ENCODE assay signal across 2 fruit fly cellular contexts in genomic region chrX:21375595-21376047, dm6.
TF ChIP-seq lines count a peak whose summit lies in the region.

No protein-coding gene starts in this region.

TF ChIP-seq in whole organism, embryonic, 481 proteins besides CTCF, POLR2A, EP300 and RAD21 (continued from another document and continues in another):
- TF ChIP-seq vnd (GFP tag; IDR thresholded peaks at IDR 0.05; lab: Robert Waterston, UW; ENCODE audit: partially characterized antibody) (no peak), D (optimal IDR thresholded peaks at IDR 0.05; lab: Kevin White, UChicago) (no peak), D (GFP tag; optimal IDR thresholded peaks at IDR 0.05; lab: Kevin White, UChicago) (no peak), CG10431 (GFP tag; optimal IDR thresholded peaks at IDR 0.05; lab: Kevin White, UChicago) (no peak), CG3065 (GFP tag; optimal IDR thresholded peaks at IDR 0.05; lab: Kevin White, UChicago) (no peak), Oaz (GFP tag; IDR thresholded peaks at IDR 0.05; lab: Robert Waterston, UW) (no peak), CG17359 (tag; optimal IDR thresholded peaks at IDR 0.05; lab: Kevin White, UChicago) (peak; percentile 41), Dp (GFP tag; optimal IDR thresholded peaks at IDR 0.05; lab: Kevin White, UChicago) (no peak), fd102C (GFP tag; optimal IDR thresholded peaks at IDR 0.05; lab: Kevin White, UChicago) (no peak), Atf3 (GFP tag; optimal IDR thresholded peaks at IDR 0.05; lab: Kevin White, UChicago) (no peak), Vsx1 (GFP tag; optimal IDR thresholded peaks at IDR 0.05; lab: Kevin White, UChicago) (no peak), Doc2 (GFP tag; IDR thresholded peaks at IDR 0.05; lab: Robert Waterston, UW) (no peak), pnt (GFP tag; optimal IDR thresholded peaks at IDR 0.05; lab: Kevin White, UChicago) (no peak), trh (GFP tag; optimal IDR thresholded peaks at IDR 0.05; lab: Kevin White, UChicago) (no peak), Dad (GFP tag; optimal IDR thresholded peaks at IDR 0.05; lab: Kevin White, UChicago) (no peak), scrt (GFP tag; optimal IDR thresholded peaks at IDR 0.05; lab: Kevin White, UChicago) (peak; percentile 2), vvl (GFP tag; IDR thresholded peaks at IDR 0.05; lab: Robert Waterston, UW) (peak; percentile 46; the same call in 1 of the 2 replicates), CG3281 (GFP tag; optimal IDR thresholded peaks at IDR 0.05; lab: Kevin White, UChicago) (peak; percentile 61), CG4820 (GFP tag; optimal IDR thresholded peaks at IDR 0.05; lab: Kevin White, UChicago) (no peak), pan (optimal IDR thresholded peaks at IDR 0.05; lab: Kevin White, UChicago) (no peak), pan (GFP tag; optimal IDR thresholded peaks at IDR 0.05 in 1 of 2, IDR thresholded peaks at IDR 0.05 in 1 of 2) (no peak), Ada2b (GFP tag; IDR thresholded peaks at IDR 0.05; lab: Robert Waterston, UW) (no peak), CG32772 (GFP tag; IDR thresholded peaks at IDR 0.05; lab: Robert Waterston, UW) (no peak), CG15696 (tag; optimal IDR thresholded peaks at IDR 0.05; lab: Kevin White, UChicago) (no peak), zen2 (GFP tag; IDR thresholded peaks at IDR 0.05; lab: Robert Waterston, UW; ENCODE audit: partially characterized antibody) (no peak), CG10462 (GFP tag; optimal IDR thresholded peaks at IDR 0.05; lab: Kevin White, UChicago) (no peak), gce (GFP tag; IDR thresholded peaks at IDR 0.05; lab: Robert Waterston, UW) (no peak), CG31388 (GFP tag; optimal IDR thresholded peaks at IDR 0.05; lab: Kevin White, UChicago) (no peak), Myb (GFP tag; optimal IDR thresholded peaks at IDR 0.05; lab: Kevin White, UChicago) (no peak), Atf6 (GFP tag; IDR thresholded peaks at IDR 0.05; lab: Robert Waterston, UW) (no peak), cg (GFP tag; optimal IDR thresholded peaks at IDR 0.05; lab: Kevin White, UChicago) (no peak), CG18764 (GFP tag; optimal IDR thresholded peaks at IDR 0.05; lab: Kevin White, UChicago) (no peak), CG8359 (GFP tag; optimal IDR thresholded peaks at IDR 0.05; lab: Kevin White, UChicago; ENCODE audit: borderline replicate concordance) (no peak), CkIIα-i1 (GFP tag; IDR thresholded peaks at IDR 0.05; lab: Robert Waterston, UW) (no peak), vfl (GFP tag; optimal IDR thresholded peaks at IDR 0.05; lab: Kevin White, UChicago) (no peak), bcd (GFP tag; optimal IDR thresholded peaks at IDR 0.05; lab: Kevin White, UChicago) (peak; percentile 37), CG17829 (tag; optimal IDR thresholded peaks at IDR 0.05; lab: Kevin White, UChicago) (peak; percentile 16), insv (GFP tag; optimal IDR thresholded peaks at IDR 0.05; lab: Kevin White, UChicago) (no peak), CG12769 (tag; optimal IDR thresholded peaks at IDR 0.05; lab: Kevin White, UChicago) (no peak), Dek (tag; optimal IDR thresholded peaks at IDR 0.05; lab: Kevin White, UChicago) (peak; percentile 52), Awh (GFP tag; IDR thresholded peaks at IDR 0.05; lab: Robert Waterston, UW) (no peak), seq (GFP tag; IDR thresholded peaks at IDR 0.05; lab: Robert Waterston, UW) (no peak), Camta (GFP tag; optimal IDR thresholded peaks at IDR 0.05; lab: Kevin White, UChicago) (no peak), lov (optimal IDR thresholded peaks at IDR 0.05; lab: Kevin White, UChicago) (no peak), lov (GFP tag; IDR thresholded peaks at IDR 0.05; lab: Robert Waterston, UW) (no peak), CG16779 (GFP tag; IDR thresholded peaks at IDR 0.05; lab: Robert Waterston, UW) (no peak), CG32767 (GFP tag; IDR thresholded peaks at IDR 0.05; lab: Robert Waterston, UW) (no peak), tap (tag; optimal IDR thresholded peaks at IDR 0.05; lab: Kevin White, UChicago) (peak; percentile 3), crol (GFP tag; IDR thresholded peaks at IDR 0.05; lab: Robert Waterston, UW) (peak; percentile 27; the same call in 1 of the 2 replicates), NC2α (GFP tag; optimal IDR thresholded peaks at IDR 0.05; lab: Kevin White, UChicago) (no peak), row (GFP tag; IDR thresholded peaks at IDR 0.05; lab: Robert Waterston, UW) (peak; percentile 53; the same call in 2 of the 3 replicates), Eip74EF (GFP tag; optimal IDR thresholded peaks at IDR 0.05; lab: Kevin White, UChicago) (peak in 1 of 2 experiments; percentile 8), mam (GFP tag; optimal IDR thresholded peaks at IDR 0.05; lab: Kevin White, UChicago) (no peak), Taf1 (GFP tag; IDR thresholded peaks at IDR 0.05; lab: Robert Waterston, UW) (no peak), tna (GFP tag; IDR thresholded peaks at IDR 0.05; lab: Robert Waterston, UW; ENCODE audit: partially characterized antibody) (no peak), Dip2 (GFP tag; IDR thresholded peaks at IDR 0.05; lab: Robert Waterston, UW) (no peak), Rfx (GFP tag; IDR thresholded peaks at IDR 0.05; lab: Robert Waterston, UW) (peak; percentile 57), hkb (optimal IDR thresholded peaks at IDR 0.05; lab: Kevin White, UChicago) (no peak), hkb (GFP tag; IDR thresholded peaks at IDR 0.05; lab: Robert Waterston, UW) (0 out of 2 replicates have a peak, but pooled peaks have one; percentile 7), sisA (GFP tag; IDR thresholded peaks at IDR 0.05; lab: Robert Waterston, UW) (no peak), CG12104 (GFP tag; optimal IDR thresholded peaks at IDR 0.05; lab: Kevin White, UChicago) (no peak), CG2712 (tag; optimal IDR thresholded peaks at IDR 0.05; lab: Kevin White, UChicago) (peak; percentile 40), CG8388 (GFP tag; optimal IDR thresholded peaks at IDR 0.05; lab: Kevin White, UChicago) (peak; percentile 3), CG10979 (tag; optimal IDR thresholded peaks at IDR 0.05; lab: Kevin White, UChicago) (peak; percentile 24), ci (GFP tag; IDR thresholded peaks at IDR 0.05; lab: Robert Waterston, UW) (no peak), bowl (GFP tag; IDR thresholded peaks at IDR 0.05; lab: Robert Waterston, UW) (no peak), CG2199 (GFP tag; IDR thresholded peaks at IDR 0.05; lab: Robert Waterston, UW) (no peak), CG7271 (tag; optimal IDR thresholded peaks at IDR 0.05; lab: Kevin White, UChicago) (no peak), Bdp1 (GFP tag; optimal IDR thresholded peaks at IDR 0.05; lab: Kevin White, UChicago) (no peak)

TF ChIP-seq in whole organism, prepupa, 60 proteins besides CTCF, POLR2A, EP300 and RAD21 (continued from another document):
- TF ChIP-seq CG10669 (GFP tag; optimal IDR thresholded peaks at IDR 0.05; lab: Kevin White, UChicago) (peak; percentile 50), Eip75B (GFP tag; optimal IDR thresholded peaks at IDR 0.05; lab: Kevin White, UChicago) (no peak), CG16779 (tag; optimal IDR thresholded peaks at IDR 0.05; lab: Kevin White, UChicago) (peak; percentile 15), CG11902 (GFP tag; optimal IDR thresholded peaks at IDR 0.05; lab: Kevin White, UChicago) (no peak), CG31627 (GFP tag; optimal IDR thresholded peaks at IDR 0.05; lab: Kevin White, UChicago) (no peak), CG6808 (GFP tag; optimal IDR thresholded peaks at IDR 0.05; lab: Kevin White, UChicago) (peak; percentile 28), svp (GFP tag; lab: Kevin White, UChicago) (no peak), cyc (GFP tag; optimal IDR thresholded peaks at IDR 0.05; lab: Kevin White, UChicago) (peak; percentile 11), Ets96B (tag; optimal IDR thresholded peaks at IDR 0.05; lab: Kevin White, UChicago) (peak; percentile 48), CG3919 (GFP tag; optimal IDR thresholded peaks at IDR 0.05; lab: Kevin White, UChicago) (peak; percentile 66), Sox102F (GFP tag; optimal IDR thresholded peaks at IDR 0.05; lab: Kevin White, UChicago) (peak; percentile 37), Eip78C (GFP tag; lab: Kevin White, UChicago) (peak; percentile 80), dsx (GFP tag; optimal IDR thresholded peaks at IDR 0.05; lab: Kevin White, UChicago; ENCODE audit: poor library complexity, severe bottlenecking) (peak; percentile 35), Smox (GFP tag; optimal IDR thresholded peaks at IDR 0.05; lab: Kevin White, UChicago) (peak; percentile 9), CG32006 (GFP tag; optimal IDR thresholded peaks at IDR 0.05; lab: Kevin White, UChicago) (peak; percentile 78), topi (GFP tag; optimal IDR thresholded peaks at IDR 0.05; lab: Kevin White, UChicago) (peak; percentile 17), CG8632 (GFP tag; optimal IDR thresholded peaks at IDR 0.05; lab: Kevin White, UChicago) (peak; percentile 74), salr (GFP tag; optimal IDR thresholded peaks at IDR 0.05; lab: Kevin White, UChicago) (peak in 1 of 2 experiments; percentile 39), CG15336 (GFP tag; IDR thresholded peaks at IDR 0.05; lab: Robert Waterston, UW) (peak; percentile 76), Gug (GFP tag; IDR thresholded peaks at IDR 0.05; lab: Robert Waterston, UW) (no peak), CG10631 (GFP tag; optimal IDR thresholded peaks at IDR 0.05; lab: Kevin White, UChicago) (peak; percentile 63), Met (GFP tag; optimal IDR thresholded peaks at IDR 0.05; lab: Kevin White, UChicago) (peak; percentile 41), net (GFP tag; optimal IDR thresholded peaks at IDR 0.05; lab: Kevin White, UChicago) (peak; percentile 63), Sox14 (GFP tag; optimal IDR thresholded peaks at IDR 0.05; lab: Kevin White, UChicago) (no peak), spab (GFP tag; optimal IDR thresholded peaks at IDR 0.05; lab: Kevin White, UChicago) (peak; percentile 8), fd59A (GFP tag; optimal IDR thresholded peaks at IDR 0.05; lab: Kevin White, UChicago) (no peak), fd85E (GFP tag; optimal IDR thresholded peaks at IDR 0.05; lab: Kevin White, UChicago) (no peak), fkh (GFP tag; optimal IDR thresholded peaks at IDR 0.05; lab: Kevin White, UChicago) (no peak), CG6163 (GFP tag; IDR thresholded peaks at IDR 0.05; lab: Robert Waterston, UW) (peak; percentile 48; the same call in 2 of the 3 replicates), ss (GFP tag; optimal IDR thresholded peaks at IDR 0.05; lab: Kevin White, UChicago) (peak in 1 of 2 experiments; percentile 36), CG9139 (GFP tag; optimal IDR thresholded peaks at IDR 0.05; lab: Kevin White, UChicago) (no peak), Ets21C (GFP tag; optimal IDR thresholded peaks at IDR 0.05; lab: Kevin White, UChicago) (no peak), Sox15 (GFP tag; optimal IDR thresholded peaks at IDR 0.05; lab: Kevin White, UChicago) (no peak), CG3032 (tag; optimal IDR thresholded peaks at IDR 0.05; lab: Kevin White, UChicago) (peak; percentile 61), lz (GFP tag; optimal IDR thresholded peaks at IDR 0.05; lab: Kevin White, UChicago) (peak; percentile 38), CG4318 (GFP tag; optimal IDR thresholded peaks at IDR 0.05; lab: Kevin White, UChicago) (peak; percentile 60), Hr4 (GFP tag; optimal IDR thresholded peaks at IDR 0.05; lab: Kevin White, UChicago) (peak; percentile 30), dac (GFP tag; optimal IDR thresholded peaks at IDR 0.05; lab: Kevin White, UChicago) (peak; percentile 37), acj6 (GFP tag; optimal IDR thresholded peaks at IDR 0.05; lab: Kevin White, UChicago) (peak; percentile 58)
